Worm (Caenorhabditis elegans) whole organism, late embryonic: ENCODE measurements around the gene exc-7.
A peak's percentile ranks its signal among the peaks of the same experiment; 100 is the strongest.

Source experiments
- C38D4.7 ChIP-seq: fragments of 200-800 bp; sonication (Bioruptor generic); optimal IDR thresholded peaks from 2 replicates; lab custom pipeline; 2018; ENCODE audit warnings: mild to moderate bottlenecking, missing genetic modification characterization, moderate library complexity, missing compliant biosample characterization
- F13H6.1 ChIP-seq: sonication (generic microtip); optimal IDR thresholded peaks from 2 replicates; lab custom pipeline; 2016; ENCODE audit warnings: missing genetic modification characterization, missing compliant biosample characterization
- K02D7.2 ChIP-seq: sonication (generic microtip); optimal IDR thresholded peaks from 2 replicates; lab custom pipeline; 2017; ENCODE audit warnings: mild to moderate bottlenecking, missing genetic modification characterization, missing compliant biosample characterization
- ceh-14 ChIP-seq: sonication (generic microtip); optimal IDR thresholded peaks from 2 replicates; lab custom pipeline; 2016; ENCODE audit warnings: missing genotype, missing genetic modification characterization, missing compliant biosample characterization
- ceh-18 ChIP-seq: sonication (generic microtip); optimal IDR thresholded peaks from 2 replicates; lab custom pipeline; 2016; ENCODE audit warnings: missing genetic modification characterization, missing compliant biosample characterization
- ceh-19 ChIP-seq: fragments of 200-800 bp; sonication (Bioruptor generic); optimal IDR thresholded peaks from 2 replicates; lab custom pipeline; 2018; ENCODE audit warnings: mild to moderate bottlenecking, missing genetic modification characterization, missing compliant biosample characterization
- ceh-22 ChIP-seq: sonication (generic microtip); optimal IDR thresholded peaks from 2 replicates; lab custom pipeline; 2017; ENCODE audit warnings: missing biosample characterization, missing genetic modification characterization
- ceh-30 ChIP-seq: fragments of 150-350 bp; optimal IDR thresholded peaks from 2 replicates; lab custom pipeline; 2014; ENCODE audit warnings: missing biosample characterization, missing genetic modification characterization
- ceh-34 ChIP-seq: sonication (generic microtip); optimal IDR thresholded peaks from 2 replicates; lab custom pipeline; 2016; ENCODE audit warnings: mild to moderate bottlenecking, missing genetic modification characterization, missing compliant biosample characterization
- ceh-45 ChIP-seq: fragments of 200-800 bp; sonication (Bioruptor generic); IDR thresholded peaks from 2 replicates; pipeline ENCODE4 v1.3.6; 2022; ENCODE audit warnings: missing genetic modification reagents, missing genetic modification characterization, missing compliant biosample characterization
- che-1 ChIP-seq: sonication (generic microtip); optimal IDR thresholded peaks from 2 replicates; lab custom pipeline; 2016; ENCODE audit warnings: mild to moderate bottlenecking, missing genetic modification characterization, missing compliant biosample characterization
- dve-1 ChIP-seq: sonication (generic microtip); optimal IDR thresholded peaks from 2 replicates; lab custom pipeline; 2017; ENCODE audit warnings: antibody characterized with exemption, mild to moderate bottlenecking, missing genetic modification characterization, missing compliant biosample characterization
- elt-2 ChIP-seq: sonication (generic microtip); optimal IDR thresholded peaks from 2 replicates; lab custom pipeline; 2016; ENCODE audit warnings: missing genetic modification reagents, missing genetic modification characterization, missing compliant biosample characterization
- elt-4 ChIP-seq: sonication (generic microtip); optimal IDR thresholded peaks from 2 replicates; lab custom pipeline; 2016; ENCODE audit warnings: missing genetic modification characterization, missing compliant biosample characterization
- ets-4 ChIP-seq: sonication (generic microtip); optimal IDR thresholded peaks from 2 replicates; lab custom pipeline; 2016; ENCODE audit warnings: missing genetic modification characterization, missing compliant biosample characterization
- fkh-6 ChIP-seq: sonication (generic microtip); optimal IDR thresholded peaks from 2 replicates; lab custom pipeline; 2016; ENCODE audit warnings: missing genetic modification characterization, missing compliant biosample characterization
- hlh-15 ChIP-seq: sonication (generic microtip); optimal IDR thresholded peaks from 2 replicates; lab custom pipeline; 2016; ENCODE audit warnings: missing genetic modification characterization, missing compliant biosample characterization
- hlh-8 ChIP-seq: sonication (generic microtip); optimal IDR thresholded peaks from 2 replicates; lab custom pipeline; 2016; ENCODE audit warnings: missing genotype, missing genetic modification characterization, missing compliant biosample characterization
- lim-6 ChIP-seq: sonication (generic microtip); optimal IDR thresholded peaks from 2 replicates; lab custom pipeline; 2016; ENCODE audit warnings: missing genetic modification characterization, missing compliant biosample characterization
- lin-11 ChIP-seq: fragments of 200-800 bp; sonication (Bioruptor generic); optimal IDR thresholded peaks from 2 replicates; lab custom pipeline; 2018; ENCODE audit warnings: mild to moderate bottlenecking, missing genetic modification characterization, missing compliant biosample characterization
- madf-2 ChIP-seq: sonication (generic microtip); optimal IDR thresholded peaks from 2 replicates; lab custom pipeline; 2017; ENCODE audit warnings: missing genetic modification characterization, missing compliant biosample characterization
- nfya-1 ChIP-seq: sonication (generic microtip); optimal IDR thresholded peaks from 2 replicates; lab custom pipeline; 2017; ENCODE audit warnings: missing genetic modification characterization, mild to moderate bottlenecking, missing compliant biosample characterization, antibody characterized with exemption, moderate library complexity
- nhr-11 ChIP-seq: fragments of 150-350 bp; optimal IDR thresholded peaks from 2 replicates; lab custom pipeline; 2014; ENCODE audit warnings: missing biosample characterization, missing genetic modification characterization
- pha-4 ChIP-seq: fragments of 150-350 bp; optimal IDR thresholded peaks from 2 replicates; lab custom pipeline; 2018; ENCODE audit warnings: missing biosample characterization, missing genetic modification reagents, missing genetic modification characterization
- pros-1 ChIP-seq: fragments of 150-350 bp; optimal IDR thresholded peaks from 2 replicates; lab custom pipeline; 2014; ENCODE audit warnings: missing biosample characterization, missing genetic modification reagents, missing genetic modification characterization
- rnt-1 ChIP-seq: sonication (generic microtip); optimal IDR thresholded peaks from 2 replicates; lab custom pipeline; 2016; ENCODE audit warnings: missing genetic modification characterization, missing compliant biosample characterization
- sdc-2 ChIP-seq: sonication (generic microtip); optimal IDR thresholded peaks from 2 replicates; lab custom pipeline; 2016; ENCODE audit warnings: missing genotype, missing genetic modification characterization, missing compliant biosample characterization
- syd-9 ChIP-seq: sonication (generic microtip); optimal IDR thresholded peaks from 2 replicates; lab custom pipeline; 2016; ENCODE audit warnings: mild to moderate bottlenecking, missing genetic modification characterization, moderate library complexity, missing compliant biosample characterization
- tbx-2 ChIP-seq: sonication (generic microtip); optimal IDR thresholded peaks from 2 replicates; lab custom pipeline; 2016; ENCODE audit warnings: missing genetic modification characterization, missing compliant biosample characterization
- unc-3 ChIP-seq, 2 experiments: fragments of 200-800 bp in 1 of 2; sonication (Bioruptor generic) in 1 of 2; sonication (generic microtip) in 1 of 2; conservative IDR thresholded peaks in 1 of 2; optimal IDR thresholded peaks in 1 of 2; 2 replicates each; pipeline versions ENCODE4 v1.3.6 to Lab custom; 2016 to 2022; ENCODE audit warnings: missing compliant biosample characterization in 2 of 2, missing genetic modification characterization in 2 of 2, missing genetic modification reagents in 1 of 2
- unc-42 ChIP-seq: sonication (generic microtip); optimal IDR thresholded peaks from 2 replicates; lab custom pipeline; 2016; ENCODE audit warnings: missing genotype, missing genetic modification characterization, missing compliant biosample characterization

exc-7 gene

DNA sequence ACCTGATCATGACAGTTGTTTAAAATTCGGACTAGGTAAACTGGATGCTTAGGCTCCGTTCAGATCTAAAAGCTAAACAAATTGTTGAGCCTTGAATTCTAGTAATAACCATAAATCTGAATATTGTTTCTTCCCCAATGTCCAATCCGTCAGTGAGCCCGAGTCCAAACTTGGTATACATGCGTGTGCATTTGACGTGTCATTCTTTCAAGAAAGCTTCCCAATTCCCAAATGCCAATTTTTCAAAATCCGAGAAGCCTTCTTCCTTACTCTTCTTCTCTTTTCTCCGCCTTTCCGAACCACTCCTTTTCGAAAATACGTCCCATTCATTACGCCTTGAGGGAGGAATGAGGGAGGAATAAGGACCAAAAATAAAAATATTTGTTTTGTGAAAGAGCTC lies 937 bp downstream of the exc-7 start:
- TF ChIP-seq hlh-8 (tag; lab: Kevin White, UChicago), result no peak
- TF ChIP-seq lin-11 (tag; lab: Kevin White, UChicago), result no peak
- no peak for TF ChIP-seq sdc-2 (tag; lab: Kevin White, UChicago)
- TF ChIP-seq unc-42 (tag; lab: Kevin White, UChicago), result no peak
- TF ChIP-seq fkh-6 (tag; lab: Kevin White, UChicago), result no peak
- TF ChIP-seq ceh-14 (tag; lab: Kevin White, UChicago), result no peak

DNA sequence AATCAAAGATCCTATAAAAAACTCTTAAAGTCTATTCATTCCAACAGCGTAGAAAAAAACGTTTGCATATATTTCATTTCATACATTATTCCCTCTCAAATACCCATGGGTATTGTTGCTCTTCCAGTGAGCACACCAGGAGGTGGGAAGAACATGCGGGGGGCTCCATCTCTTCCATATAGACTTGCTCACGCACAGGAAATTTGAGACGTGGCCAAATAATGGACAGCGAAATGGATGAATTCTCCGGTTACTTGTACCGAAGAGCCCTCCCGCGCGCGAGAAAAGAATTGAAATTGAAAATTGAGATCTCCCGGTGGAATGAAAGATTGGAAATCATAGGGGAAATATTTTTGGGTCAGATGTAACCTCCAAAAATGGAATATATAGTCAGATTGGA lies 1.9 kb downstream of the exc-7 start:
- no peak for TF ChIP-seq F13H6.1 (tag; lab: Kevin White, UChicago)
- no peak for TF ChIP-seq fkh-6 (tag; lab: Kevin White, UChicago)
- no peak for TF ChIP-seq pha-4 (tag; lab: Kevin White, UChicago)
- no peak for TF ChIP-seq hlh-8 (tag; lab: Kevin White, UChicago)
- peak; percentile 85 for TF ChIP-seq ceh-19 (GFP tag; lab: Kevin White, UChicago)
- no peak for TF ChIP-seq ceh-45
- peak; percentile 98 for TF ChIP-seq ceh-34
- TF ChIP-seq syd-9, result no peak
- no peak for TF ChIP-seq pros-1 (tag; lab: Kevin White, UChicago)
- TF ChIP-seq ets-4 (tag; lab: Kevin White, UChicago), result no peak
- TF ChIP-seq ceh-18 (tag; lab: Kevin White, UChicago), result no peak
- no peak for TF ChIP-seq K02D7.2 (tag; lab: Kevin White, UChicago)
- no peak for TF ChIP-seq ceh-22 (tag; lab: Kevin White, UChicago)
- TF ChIP-seq, all 69 proteins: peak for 2

DNA sequence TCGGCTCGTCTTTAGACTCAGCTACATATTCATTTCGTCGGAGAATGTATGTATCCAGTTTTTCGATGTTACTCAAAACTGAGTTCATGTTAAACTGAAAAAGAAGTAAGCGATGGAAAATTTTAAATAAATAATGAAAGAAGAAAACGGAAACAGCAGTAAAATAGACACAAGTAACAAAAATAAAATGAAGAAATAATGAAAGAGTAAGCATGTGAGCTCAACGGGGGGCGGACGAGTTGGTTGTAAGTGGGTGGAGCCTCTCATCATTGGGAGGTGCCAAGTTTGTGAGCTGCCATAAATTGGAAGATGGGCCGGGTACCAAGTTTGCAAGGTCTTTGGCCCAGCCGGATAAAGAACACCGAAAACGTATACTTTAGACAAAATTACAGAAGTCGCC lies 7.7 kb downstream of the exc-7 start, which contains the start of gene wee-1.1:
wee-1.1 (minus strand) TSS at position 101 of the 400 bp plus-strand sequence.
- TF ChIP-seq lim-6 (tag; lab: Kevin White, UChicago) (no peak), ceh-30 (tag; lab: Kevin White, UChicago) (no peak), elt-4 (tag; lab: Kevin White, UChicago) (no peak), unc-3 (GFP tag; conservative IDR thresholded peaks at IDR 0.05; lab: Robert Waterston, UW) (no peak), unc-3 (tag; optimal IDR thresholded peaks at IDR 0.05; lab: Kevin White, UChicago) (no peak), ceh-19 (GFP tag; lab: Kevin White, UChicago) (no peak), pha-4 (tag; lab: Kevin White, UChicago) (no peak)

ce11 chrII:9586734-9587209 lies 11.0 kb downstream of the exc-7 start, which contains the start of gene ugt-58:
TSS of gene ugt-58 (minus strand) at chrII:9586784.
- TF ChIP-seq hlh-8 (tag; lab: Kevin White, UChicago), result no peak
- TF ChIP-seq nhr-11 (tag; lab: Kevin White, UChicago), result no peak
- TF ChIP-seq elt-2 (tag; lab: Kevin White, UChicago), result peak; percentile 52

DNA sequence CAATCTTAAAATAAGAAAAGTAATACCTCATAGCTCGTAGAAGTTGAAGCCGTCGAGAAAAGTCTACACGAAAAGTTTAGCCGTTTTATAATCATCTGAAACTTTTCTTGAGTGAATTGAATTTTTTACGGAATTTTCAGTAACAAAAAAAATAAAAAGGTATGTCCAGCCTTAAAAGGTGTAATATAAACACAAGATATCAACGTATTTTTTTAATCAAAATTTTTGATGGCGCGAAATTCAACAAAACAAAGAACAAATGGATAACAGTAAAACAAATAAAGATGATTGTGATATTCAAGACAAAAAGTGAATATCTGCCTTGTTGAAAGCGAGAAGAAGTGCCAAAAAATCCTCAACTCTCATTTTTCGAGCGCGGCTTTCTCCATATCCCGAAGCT lies 13.9 kb downstream of the exc-7 start, which contains the start of gene eral-1:
eral-1 (minus strand) TSS at position 101 of the 400 bp plus-strand sequence.
- TF ChIP-seq hlh-15 (tag; lab: Kevin White, UChicago) (no peak), nfya-1 (tag; lab: Kevin White, UChicago) (no peak), madf-2 (tag; lab: Kevin White, UChicago) (no peak), elt-4 (tag; lab: Kevin White, UChicago) (no peak), ceh-45 (no peak), C38D4.7 (GFP tag; lab: Kevin White, UChicago) (no peak), che-1 (tag; lab: Kevin White, UChicago) (no peak), dve-1 (tag; lab: Kevin White, UChicago) (no peak), rnt-1 (tag; lab: Kevin White, UChicago) (no peak), tbx-2 (tag; lab: Kevin White, UChicago) (no peak)
- TF ChIP-seq, all 69 proteins: peak for 0
